Worm (Caenorhabditis elegans): ENCODE measurements around the gene K04D7.6.

ce11 chrIV:10230971-10231370 is 24.9 kb upstream of the K04D7.6 start, which contains the start of gene F01G10.5:
- TF ChIP-seq fkh-3 (tag; optimal IDR thresholded peaks at IDR 0.05) (no peak), efl-1 (GFP tag; optimal IDR thresholded peaks at IDR 0.05) (no peak), Y56A3A.18 (GFP tag; IDR thresholded peaks at IDR 0.05) (no peak), F22D6.2 (tag; optimal IDR thresholded peaks at IDR 0.05) (no peak), Y53G8AR.9 (GFP tag; conservative IDR thresholded peaks at IDR 0.05) (no peak), snpc-3.4 (tag; optimal IDR thresholded peaks at IDR 0.05) (no peak), ztf-28 (GFP tag; IDR thresholded peaks at IDR 0.05) (no peak), ceh-91 (GFP tag; IDR thresholded peaks at IDR 0.05) (no peak), ets-4 (GFP tag; optimal IDR thresholded peaks at IDR 0.05) (no peak), ztf-22 (GFP tag; optimal IDR thresholded peaks at IDR 0.05) (no peak)
